Worm (Caenorhabditis elegans) whole organism, midembryonic: ENCODE data around the gene T05A7.11.

Experiments
- flt-1 ChIP-seq: fragments of 200-800 bp; sonication (Bioruptor generic); IDR thresholded peaks from 2 replicates; pipeline ENCODE4 v1.3.6; 2022; ENCODE audit warnings: missing genetic modification characterization, missing compliant biosample characterization
- med-1 ChIP-seq: sonication (generic microtip); optimal IDR thresholded peaks from 2 replicates; lab custom pipeline; 2017; ENCODE audit warnings: missing genetic modification characterization, mild to moderate bottlenecking, missing compliant biosample characterization, antibody characterized with exemption, missing genetic modification reagents; ENCODE audit not compliant: insufficient read depth
- ref-1 ChIP-seq: fragments of 200-800 bp; sonication (Bioruptor generic); conservative IDR thresholded peaks from 2 replicates; pipeline ENCODE4 v1.3.6; 2022; ENCODE audit warnings: missing genetic modification reagents, missing genetic modification characterization, missing compliant biosample characterization
- ztf-23 ChIP-seq: fragments of 200-800 bp; sonication (Bioruptor generic); IDR thresholded peaks from 2 replicates; pipeline ENCODE4 v1.3.6; 2022; ENCODE audit warnings: missing genetic modification reagents, missing genetic modification characterization, missing compliant biosample characterization
- ztf-29 ChIP-seq: fragments of 200-800 bp; sonication (Bioruptor generic); IDR thresholded peaks from 2 replicates; pipeline ENCODE4 v1.3.6; 2022; ENCODE audit warnings: missing genetic modification reagents, missing genetic modification characterization, missing compliant biosample characterization

ce11 chrII:4674188-4674587 is 8.9 kb upstream of the T05A7.11 start:
- TF ChIP-seq med-1 (GFP tag; lab: Kevin White, UChicago) (no peak), ztf-29 (no peak), ref-1 (GFP tag; lab: Robert Waterston, UW) (no peak), flt-1 (GFP tag; lab: Robert Waterston, UW) (no peak), ztf-23 (GFP tag; lab: Robert Waterston, UW) (no peak)
